Worm (Caenorhabditis elegans) whole organism, L3 larva: ENCODE results near the gene srv-7.

Experiments used
- R02D3.7 ChIP-seq: fragments of 150-350 bp; optimal IDR thresholded peaks from 2 replicates; lab custom pipeline; 2014; ENCODE audit warnings: missing biosample characterization, missing genetic modification characterization
- ZK546.5 ChIP-seq: sonication (generic microtip); optimal IDR thresholded peaks from 2 replicates; lab custom pipeline; 2017; ENCODE audit warnings: missing biosample characterization, missing genetic modification characterization
- aly-2 ChIP-seq: fragments of 150-350 bp; optimal IDR thresholded peaks from 2 replicates; lab custom pipeline; 2014; ENCODE audit warnings: missing biosample characterization, missing genetic modification characterization
- ama-1 ChIP-seq: fragments of 150-350 bp; optimal IDR thresholded peaks from 2 replicates; lab custom pipeline; 2018
- ceh-16 ChIP-seq: sonication (generic microtip); optimal IDR thresholded peaks from 2 replicates; lab custom pipeline; 2017; ENCODE audit warnings: missing biosample characterization, missing genetic modification characterization
- ceh-28 ChIP-seq: fragments of 150-350 bp; optimal IDR thresholded peaks from 2 replicates; lab custom pipeline; 2014; ENCODE audit warnings: missing biosample characterization, missing genetic modification reagents, missing genetic modification characterization
- ceh-82 ChIP-seq: fragments of 150-350 bp; optimal IDR thresholded peaks from 2 replicates; lab custom pipeline; 2014; ENCODE audit warnings: missing biosample characterization, missing genetic modification characterization
- egl-27 ChIP-seq: sonication (generic microtip); optimal IDR thresholded peaks from 4 replicates; lab custom pipeline; 2017; ENCODE audit warnings: missing biosample characterization, missing genetic modification reagents, missing genetic modification characterization
- egl-5 ChIP-seq: fragments of 150-350 bp; optimal IDR thresholded peaks from 2 replicates; lab custom pipeline; 2017; ENCODE audit warnings: missing biosample characterization, missing genetic modification reagents, missing genetic modification characterization, inconsistent platforms
- elt-1 ChIP-seq: fragments of 150-350 bp; optimal IDR thresholded peaks from 2 replicates; lab custom pipeline; 2014; ENCODE audit warnings: missing biosample characterization, missing genetic modification characterization
- elt-2 ChIP-seq: sonication (generic microtip); optimal IDR thresholded peaks from 2 replicates; lab custom pipeline; 2016; ENCODE audit warnings: missing genetic modification reagents, mild to moderate bottlenecking, missing genetic modification characterization, missing compliant biosample characterization
- eor-1 ChIP-seq, 2 experiments: fragments of 150-350 bp; optimal IDR thresholded peaks; 2 replicates each; lab custom pipeline; 2014 to 2018; ENCODE audit warnings: missing biosample characterization in 2 of 2, missing genetic modification characterization in 2 of 2
- fkh-10 ChIP-seq: sonication (generic microtip); optimal IDR thresholded peaks from 2 replicates; lab custom pipeline; 2017; ENCODE audit warnings: missing biosample characterization, missing genetic modification reagents, missing genetic modification characterization
- fkh-2 ChIP-seq: fragments of 150-350 bp; optimal IDR thresholded peaks from 2 replicates; lab custom pipeline; 2014; ENCODE audit warnings: missing biosample characterization, missing genetic modification reagents, missing genetic modification characterization
- fos-1 ChIP-seq: fragments of 150-350 bp; optimal IDR thresholded peaks from 2 replicates; lab custom pipeline; 2014; ENCODE audit warnings: missing biosample characterization, missing genetic modification characterization
- hmg-11 ChIP-seq: sonication (generic microtip); optimal IDR thresholded peaks from 2 replicates; lab custom pipeline; 2016; ENCODE audit warnings: missing genetic modification characterization, missing compliant biosample characterization
- jun-1 ChIP-seq: fragments of 150-350 bp; optimal IDR thresholded peaks from 2 replicates; lab custom pipeline; 2014; ENCODE audit warnings: missing biosample characterization, missing genetic modification reagents, missing genetic modification characterization
- lin-15B ChIP-seq: fragments of 150-350 bp; optimal IDR thresholded peaks from 2 replicates; lab custom pipeline; 2014; ENCODE audit warnings: missing biosample characterization, missing genetic modification characterization
- lin-39 ChIP-seq: fragments of 150-350 bp; optimal IDR thresholded peaks from 2 replicates; lab custom pipeline; 2018; ENCODE audit warnings: missing biosample characterization, missing genetic modification reagents, missing genetic modification characterization
- lsy-12 ChIP-seq: sonication (generic microtip); optimal IDR thresholded peaks from 2 replicates; lab custom pipeline; 2016; ENCODE audit warnings: mild to moderate bottlenecking, missing genetic modification characterization, missing compliant biosample characterization
- mml-1 ChIP-seq: fragments of 150-350 bp; sonication (generic microtip); optimal IDR thresholded peaks from 3 replicates; lab custom pipeline; 2014; ENCODE audit warnings: missing biosample characterization, missing genetic modification characterization
- nfya-1 ChIP-seq: sonication (generic microtip); optimal IDR thresholded peaks from 2 replicates; lab custom pipeline; 2017; ENCODE audit warnings: missing genetic modification characterization, mild to moderate bottlenecking, missing compliant biosample characterization, antibody characterized with exemption, moderate library complexity; ENCODE audit not compliant: insufficient read depth
- nhr-12 ChIP-seq: fragments of 150-350 bp; optimal IDR thresholded peaks from 2 replicates; lab custom pipeline; 2014; ENCODE audit warnings: missing biosample characterization, missing genetic modification characterization
- nhr-25 ChIP-seq: sonication (generic microtip); optimal IDR thresholded peaks from 2 replicates; lab custom pipeline; 2017; ENCODE audit warnings: missing biosample characterization, missing genetic modification characterization
- nhr-43 ChIP-seq: sonication (generic microtip); optimal IDR thresholded peaks from 2 replicates; lab custom pipeline; 2016; ENCODE audit warnings: mild to moderate bottlenecking, missing genetic modification characterization, missing compliant biosample characterization; ENCODE audit not compliant: poor library complexity, severe bottlenecking
- nhr-67 ChIP-seq: fragments of 150-350 bp; optimal IDR thresholded peaks from 2 replicates; lab custom pipeline; 2014; ENCODE audit warnings: missing biosample characterization, missing genetic modification characterization
- nhr-76 ChIP-seq: fragments of 150-350 bp; sonication (generic microtip); optimal IDR thresholded peaks from 5 replicates; lab custom pipeline; 2014; ENCODE audit warnings: missing biosample characterization, missing genetic modification characterization
- nhr-77 ChIP-seq: fragments of 150-350 bp; optimal IDR thresholded peaks from 2 replicates; lab custom pipeline; 2014; ENCODE audit warnings: missing biosample characterization, missing genetic modification characterization
- pha-4 ChIP-seq: fragments of 150-350 bp; optimal IDR thresholded peaks from 2 replicates; lab custom pipeline; 2014; ENCODE audit warnings: missing biosample characterization, missing genetic modification reagents, missing genetic modification characterization
- pqm-1 ChIP-seq: fragments of 150-350 bp; optimal IDR thresholded peaks from 2 replicates; lab custom pipeline; 2017; ENCODE audit warnings: missing biosample characterization, missing genetic modification characterization, inconsistent platforms
- skn-1 ChIP-seq: fragments of 150-350 bp; optimal IDR thresholded peaks from 2 replicates; lab custom pipeline; 2014; ENCODE audit warnings: missing biosample characterization, missing genetic modification characterization
- snpc-4 ChIP-seq: fragments of 150-350 bp; optimal IDR thresholded peaks from 2 replicates; lab custom pipeline; 2014; ENCODE audit warnings: missing biosample characterization, missing genetic modification characterization
- tbx-2 ChIP-seq: sonication (generic microtip); optimal IDR thresholded peaks from 2 replicates; lab custom pipeline; 2016; ENCODE audit warnings: mild to moderate bottlenecking, missing genetic modification characterization, missing compliant biosample characterization
- unc-39 ChIP-seq: sonication (generic microtip); optimal IDR thresholded peaks from 4 replicates; lab custom pipeline; 2017; ENCODE audit warnings: missing biosample characterization, missing genetic modification characterization
- unc-62 ChIP-seq: fragments of 150-350 bp; sonication (generic microtip); optimal IDR thresholded peaks from 4 replicates; lab custom pipeline; 2014; ENCODE audit warnings: missing biosample characterization, missing genetic modification reagents, missing genetic modification characterization
- zag-1 ChIP-seq: fragments of 150-350 bp; optimal IDR thresholded peaks from 2 replicates; lab custom pipeline; 2014; ENCODE audit warnings: missing biosample characterization, missing genetic modification characterization
- ztf-4 ChIP-seq: fragments of 150-350 bp; optimal IDR thresholded peaks from 2 replicates; lab custom pipeline; 2014; ENCODE audit warnings: missing biosample characterization, missing genetic modification characterization

Gene srv-7

ce11 chrX:5670829-5671228 lies 23.0 kb upstream of the srv-7 start:
- TF ChIP-seq nfya-1 (tag; lab: Kevin White, UChicago) (no peak), nhr-25 (tag; lab: Kevin White, UChicago) (no peak), hmg-11 (tag; lab: Kevin White, UChicago) (no peak), ceh-16 (no peak), tbx-2 (tag; lab: Kevin White, UChicago) (no peak), nhr-12 (tag; lab: Kevin White, UChicago) (no peak), nhr-43 (tag; lab: Kevin White, UChicago) (no peak), ztf-4 (no peak), mml-1 (tag; lab: Kevin White, UChicago) (no peak), R02D3.7 (no peak), unc-39 (tag; lab: Kevin White, UChicago) (no peak), nhr-76 (tag; lab: Kevin White, UChicago) (no peak), lin-15B (tag; lab: Kevin White, UChicago) (no peak), pqm-1 (tag; lab: Kevin White, UChicago) (peak; percentile 37), zag-1 (tag; lab: Kevin White, UChicago) (no peak), elt-2 (tag; lab: Kevin White, UChicago) (peak; percentile 56)

DNA sequence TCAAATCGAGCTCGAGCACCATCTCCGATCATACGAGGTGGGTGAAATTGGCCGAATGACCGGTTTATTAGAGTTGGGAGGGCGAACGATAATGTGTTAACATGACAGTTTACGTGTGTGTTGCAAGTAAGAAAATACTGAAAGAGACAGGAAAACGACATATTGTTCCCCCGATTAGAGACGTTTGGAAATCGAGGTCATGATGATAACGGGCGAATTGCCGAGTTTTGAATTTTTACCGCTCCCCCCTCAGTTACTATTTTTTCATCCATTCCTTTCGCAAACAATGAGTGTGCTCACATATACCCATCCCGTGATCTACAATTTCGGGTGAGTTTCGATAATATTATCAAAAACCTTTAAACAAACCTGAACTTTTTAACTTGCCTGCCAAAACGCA lies 21.9 kb upstream of the srv-7 start:
- peak; percentile 82 for TF ChIP-seq elt-2 (tag; lab: Kevin White, UChicago)
- TF ChIP-seq ceh-16 = no peak
- TF ChIP-seq pha-4 = peak; percentile 41
- TF ChIP-seq jun-1 = peak; percentile 17
- TF ChIP-seq zag-1 (tag; lab: Kevin White, UChicago) = no peak
- TF ChIP-seq pqm-1 (tag; lab: Kevin White, UChicago) = peak; percentile 45
- TF ChIP-seq, all 47 proteins: peak for 4

ce11 chrX:5663537-5663936 lies 15.8 kb upstream of the srv-7 start, which contains the start of gene egl-13:
egl-13 (plus strand) TSS chrX:5663837.
- TF ChIP-seq nhr-67 (tag; lab: Kevin White, UChicago) = no peak
- no peak for TF ChIP-seq unc-62 (GFP tag; lab: Kevin White, UChicago)
- TF ChIP-seq ceh-28 = no peak
- no peak for TF ChIP-seq ceh-82 (tag; lab: Kevin White, UChicago)
- TF ChIP-seq ceh-16 = no peak
- TF ChIP-seq fkh-2 (tag; lab: Kevin White, UChicago) = no peak
- TF ChIP-seq nhr-76 (tag; lab: Kevin White, UChicago) = no peak
- TF ChIP-seq elt-2 (tag; lab: Kevin White, UChicago) = no peak
- no peak for TF ChIP-seq ZK546.5 (tag; lab: Kevin White, UChicago)
- TF ChIP-seq pqm-1 (tag; lab: Kevin White, UChicago) = no peak
- no peak for TF ChIP-seq nhr-25 (tag; lab: Kevin White, UChicago)
- no peak for TF ChIP-seq lin-15B (tag; lab: Kevin White, UChicago)
- TF ChIP-seq lin-39 = no peak
- TF ChIP-seq skn-1 = no peak

DNA sequence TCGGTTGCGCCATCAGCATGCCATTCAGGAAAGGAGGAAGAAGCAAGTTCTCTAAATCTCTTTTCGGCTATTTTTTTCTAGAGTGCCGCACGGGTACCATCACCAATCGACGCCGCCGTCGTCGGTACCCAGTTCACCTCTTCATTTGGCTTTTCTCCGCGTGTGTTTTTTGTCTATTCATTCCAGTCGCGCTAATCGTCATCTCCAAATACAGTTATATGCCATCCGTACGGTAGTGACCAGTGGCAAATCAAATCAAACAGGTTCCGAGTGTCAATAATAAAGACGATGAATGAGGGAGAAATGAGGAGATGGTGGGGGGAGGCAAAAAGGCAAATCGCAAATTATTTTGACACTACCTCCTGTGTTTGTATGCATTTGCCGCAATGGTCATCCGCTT lies 13.4 kb upstream of the srv-7 start:
- peak; percentile 70 for TF ChIP-seq nhr-25 (tag; lab: Kevin White, UChicago)
- TF ChIP-seq nhr-77 (tag; lab: Kevin White, UChicago) = no peak
- no peak for TF ChIP-seq snpc-4 (tag; lab: Kevin White, UChicago)
- no peak for TF ChIP-seq egl-5 (tag; lab: Kevin White, UChicago)
- no peak for TF ChIP-seq ama-1 (lab: Kevin White, UChicago)
- no peak for TF ChIP-seq lin-39

DNA sequence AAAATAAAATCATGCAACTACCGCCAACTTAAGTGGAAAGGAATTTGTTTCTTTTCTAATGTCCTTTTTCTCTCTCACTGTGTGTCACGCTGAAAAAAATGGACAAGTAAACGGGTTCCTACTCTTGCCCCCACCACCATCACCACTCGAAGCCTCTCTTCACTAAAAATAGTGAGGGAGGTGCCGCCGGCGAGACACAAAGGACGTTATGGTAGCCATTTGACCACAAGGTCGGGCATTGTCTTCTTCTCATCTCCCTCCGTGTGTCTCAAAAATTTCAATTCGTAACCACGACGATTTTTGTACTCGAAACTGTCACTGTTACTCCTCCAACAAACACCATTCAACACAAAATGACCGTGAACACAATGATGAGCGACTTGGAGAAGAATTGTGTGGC lies 11.8 kb upstream of the srv-7 start, which contains the start of gene T22B7.22:
T22B7.22 (plus strand) TSS at position 354 of the 400 bp plus-strand sequence.
- TF ChIP-seq aly-2 (tag; lab: Kevin White, UChicago) (no peak), hmg-11 (tag; lab: Kevin White, UChicago) (no peak), nhr-25 (tag; lab: Kevin White, UChicago) (peak; percentile 83), lin-15B (tag; lab: Kevin White, UChicago) (no peak), lsy-12 (no peak), ceh-16 (no peak), elt-1 (tag; lab: Kevin White, UChicago) (no peak), fkh-10 (GFP tag; lab: Kevin White, UChicago) (no peak), ama-1 (lab: Kevin White, UChicago) (no peak), egl-27 (no peak), nhr-43 (tag; lab: Kevin White, UChicago) (peak; percentile 28), unc-62 (GFP tag; lab: Kevin White, UChicago) (no peak), fos-1 (tag; lab: Kevin White, UChicago) (no peak), eor-1 (tag; optimal IDR thresholded peaks at IDR 0.05; lab: Kevin White, UChicago) (no peak), nhr-12 (tag; lab: Kevin White, UChicago) (no peak)
